Fruit fly (Drosophila melanogaster) whole organism, embryonic: ENCODE data around the gene CG14174.

Experiments used
- CG10209 ChIP-seq: fragments of 200-800 bp; sonication (Bioruptor generic); optimal IDR thresholded peaks from 3 replicates; lab custom pipeline; 2017; ENCODE audit warnings: missing biosample characterization, mild to moderate bottlenecking, missing genetic modification characterization, missing genetic modification reagents
- CG10366 ChIP-seq: fragments of 200-800 bp; sonication (Bioruptor generic); IDR thresholded peaks from 2 replicates; pipeline ENCODE4 v1.3.6; 2022; ENCODE audit warnings: missing biosample characterization, missing genetic modification characterization
- CG10654 ChIP-seq: fragments of 200-800 bp; sonication (Bioruptor generic); optimal IDR thresholded peaks from 2 replicates; lab custom pipeline; 2016; ENCODE audit warnings: missing biosample characterization, missing genetic modification characterization
- CG11398 ChIP-seq: fragments of 200-800 bp; sonication (Bioruptor generic); optimal IDR thresholded peaks from 2 replicates; lab custom pipeline; 2016; ENCODE audit warnings: missing biosample characterization, missing genetic modification characterization
- CG11456 ChIP-seq: fragments of 200-800 bp; sonication (Bioruptor generic); IDR thresholded peaks from 3 replicates; pipeline ENCODE4 v1.3.6; 2022; ENCODE audit warnings: missing biosample characterization, missing genetic modification characterization
- CG12104 ChIP-seq: fragments of 200-800 bp; sonication (Bioruptor generic); optimal IDR thresholded peaks from 3 replicates; lab custom pipeline; 2016; ENCODE audit warnings: missing biosample characterization, missing genetic modification characterization
- CG13624 ChIP-seq: fragments of 200-800 bp; sonication (Bioruptor generic); optimal IDR thresholded peaks from 2 replicates; lab custom pipeline; 2016; ENCODE audit warnings: missing biosample characterization, missing genetic modification characterization
- CG17186 ChIP-seq: fragments of 200-800 bp; sonication (Bioruptor generic); optimal IDR thresholded peaks from 3 replicates; lab custom pipeline; 2017; ENCODE audit warnings: missing biosample characterization, missing genetic modification reagents, missing genetic modification characterization
- CG17385 ChIP-seq: fragments of 200-800 bp; sonication (Bioruptor generic); optimal IDR thresholded peaks from 3 replicates; lab custom pipeline; 2018; ENCODE audit warnings: missing biosample characterization, mild to moderate bottlenecking, missing genetic modification characterization
- CG17829 ChIP-seq: fragments of 200-800 bp; optimal IDR thresholded peaks from 2 replicates; lab custom pipeline; 2019; ENCODE audit warnings: missing biosample characterization, mild to moderate bottlenecking, missing genetic modification characterization, moderate library complexity
- CG18619 ChIP-seq: fragments of 200-800 bp; sonication (Bioruptor generic); optimal IDR thresholded peaks from 3 replicates; lab custom pipeline; 2017; ENCODE audit warnings: missing biosample characterization, mild to moderate bottlenecking, missing genetic modification characterization
- CG18764 ChIP-seq: fragments of 200-800 bp; sonication (Bioruptor generic); optimal IDR thresholded peaks from 3 replicates; lab custom pipeline; 2016; ENCODE audit warnings: missing biosample characterization, missing genetic modification characterization
- CG2116 ChIP-seq: fragments of 200-800 bp; sonication (Bioruptor generic); optimal IDR thresholded peaks from 3 replicates; lab custom pipeline; 2018; ENCODE audit warnings: missing biosample characterization, mild to moderate bottlenecking, missing genetic modification characterization
- CG2129 ChIP-seq: fragments of 200-800 bp; sonication (Bioruptor generic); IDR thresholded peaks from 2 replicates; pipeline ENCODE4 v1.3.6; 2022; ENCODE audit warnings: missing biosample characterization, missing genetic modification characterization; ENCODE audit not compliant: partially characterized antibody
- CG31224 ChIP-seq: fragments of 200-800 bp; sonication (Bioruptor generic); IDR thresholded peaks from 2 replicates; pipeline ENCODE4 v1.3.6; 2022; ENCODE audit warnings: missing biosample characterization, missing genetic modification characterization
- CG33557 ChIP-seq: fragments of 200-800 bp; sonication (Bioruptor generic); optimal IDR thresholded peaks from 2 replicates; lab custom pipeline; 2019; ENCODE audit warnings: missing biosample characterization, mild to moderate bottlenecking, missing genetic modification characterization, moderate library complexity
- CG34224 ChIP-seq: fragments of 200-800 bp; sonication (Bioruptor generic); IDR thresholded peaks from 3 replicates; pipeline ENCODE4 v1.3.6; 2022; ENCODE audit warnings: missing biosample characterization, missing genetic modification characterization; ENCODE audit not compliant: partially characterized antibody
- CG4282 ChIP-seq: fragments of 200-800 bp; sonication (Bioruptor generic); optimal IDR thresholded peaks from 2 replicates; lab custom pipeline; 2016; ENCODE audit warnings: missing biosample characterization, missing genetic modification characterization
- CG43689 ChIP-seq: fragments of 200-800 bp; sonication (Bioruptor generic); IDR thresholded peaks from 2 replicates; pipeline ENCODE4 v1.3.6; 2022; ENCODE audit warnings: missing biosample characterization, missing genetic modification characterization
- CG6254 ChIP-seq: fragments of 200-800 bp; sonication (Bioruptor generic); optimal IDR thresholded peaks from 3 replicates; lab custom pipeline; 2017; ENCODE audit warnings: mild to moderate bottlenecking, missing biosample characterization, missing genetic modification reagents, missing genetic modification characterization
- CG8765 ChIP-seq: fragments of 200-800 bp; sonication (Bioruptor generic); IDR thresholded peaks from 2 replicates; pipeline ENCODE4 v1.3.6; 2022; ENCODE audit warnings: missing biosample characterization, missing genetic modification characterization
- CG9797 ChIP-seq: fragments of 200-800 bp; sonication (Bioruptor generic); optimal IDR thresholded peaks from 3 replicates; lab custom pipeline; 2018; ENCODE audit warnings: missing biosample characterization, mild to moderate bottlenecking, missing genetic modification characterization
- CG9817 ChIP-seq: fragments of 200-800 bp; sonication (Bioruptor generic); optimal IDR thresholded peaks from 2 replicates; lab custom pipeline; 2018; ENCODE audit warnings: missing biosample characterization, mild to moderate bottlenecking, missing genetic modification characterization, moderate library complexity
- Dad ChIP-seq: fragments of 200-800 bp; sonication (Bioruptor generic); optimal IDR thresholded peaks from 3 replicates; lab custom pipeline; 2016; ENCODE audit warnings: missing biosample characterization, missing genetic modification characterization
- Deaf1 ChIP-seq: fragments of 200-800 bp; optimal IDR thresholded peaks from 3 replicates; lab custom pipeline; 2019; ENCODE audit warnings: missing biosample characterization, mild to moderate bottlenecking, missing genetic modification characterization, moderate library complexity
- Fer2 ChIP-seq: fragments of 200-800 bp; sonication (Bioruptor generic); optimal IDR thresholded peaks from 2 replicates; lab custom pipeline; 2018; ENCODE audit warnings: missing biosample characterization, mild to moderate bottlenecking, missing genetic modification characterization, moderate library complexity
- Fer3 ChIP-seq: fragments of 200-800 bp; sonication (Bioruptor generic); optimal IDR thresholded peaks from 2 replicates; lab custom pipeline; 2018; ENCODE audit warnings: missing biosample characterization, mild to moderate bottlenecking, missing genetic modification characterization, moderate library complexity
- GATAe ChIP-seq: fragments of 200-800 bp; sonication (Bioruptor generic); conservative IDR thresholded peaks from 2 replicates; pipeline ENCODE4 v1.3.6; 2022; ENCODE audit warnings: missing biosample characterization, missing genetic modification characterization
- Hr39 ChIP-seq: fragments of >200 bp; optimal IDR thresholded peaks from 2 replicates; lab custom pipeline; 2017
- Sox102F ChIP-seq: fragments of 200-800 bp; sonication (Bioruptor generic); optimal IDR thresholded peaks from 2 replicates; lab custom pipeline; 2018; ENCODE audit warnings: missing biosample characterization, mild to moderate bottlenecking, missing genetic modification characterization, moderate library complexity
- YL-1 ChIP-seq: fragments of 200-800 bp; sonication (Bioruptor generic); optimal IDR thresholded peaks from 3 replicates; lab custom pipeline; 2017; ENCODE audit warnings: missing biosample characterization, mild to moderate bottlenecking, missing genetic modification characterization
- ase ChIP-seq: fragments of 200-800 bp; sonication (Bioruptor generic); IDR thresholded peaks from 3 replicates; pipeline ENCODE4 v1.3.6; 2022; ENCODE audit warnings: missing biosample characterization, missing genetic modification characterization
- ash1 ChIP-seq: fragments of 200-800 bp; sonication (Bioruptor generic); optimal IDR thresholded peaks from 2 replicates; lab custom pipeline; 2018; ENCODE audit warnings: missing biosample characterization, mild to moderate bottlenecking, missing genetic modification characterization
- az2 ChIP-seq: fragments of 200-800 bp; sonication (Bioruptor generic); optimal IDR thresholded peaks from 3 replicates; lab custom pipeline; 2016; ENCODE audit warnings: missing biosample characterization, missing genetic modification characterization
- fd96Cb ChIP-seq: fragments of 200-800 bp; sonication (Bioruptor generic); optimal IDR thresholded peaks from 2 replicates; lab custom pipeline; 2018; ENCODE audit warnings: missing biosample characterization, mild to moderate bottlenecking, missing genetic modification characterization, moderate library complexity
- ind ChIP-seq: fragments of 200-800 bp; sonication (Bioruptor generic); optimal IDR thresholded peaks from 3 replicates; lab custom pipeline; 2016; ENCODE audit warnings: missing biosample characterization, missing genetic modification characterization
- jumu ChIP-seq: fragments of 200-800 bp; sonication (Bioruptor generic); optimal IDR thresholded peaks from 3 replicates; lab custom pipeline; 2016; ENCODE audit warnings: missing biosample characterization, missing genetic modification characterization
- lilli ChIP-seq: fragments of 200-800 bp; sonication (Bioruptor generic); optimal IDR thresholded peaks from 3 replicates; lab custom pipeline; 2016; ENCODE audit warnings: missing biosample characterization, missing genetic modification characterization
- maf-S ChIP-seq: fragments of 200-800 bp; sonication (Bioruptor generic); optimal IDR thresholded peaks from 2 replicates; lab custom pipeline; 2016; ENCODE audit warnings: missing biosample characterization, missing genetic modification characterization
- mld ChIP-seq: fragments of 200-800 bp; sonication (Bioruptor generic); IDR thresholded peaks from 3 replicates; pipeline ENCODE4 v1.3.6; 2022; ENCODE audit warnings: missing biosample characterization, missing genetic modification characterization; ENCODE audit not compliant: partially characterized antibody
- pros ChIP-seq: fragments of 200-800 bp; sonication (Bioruptor generic); optimal IDR thresholded peaks from 3 replicates; lab custom pipeline; 2019; ENCODE audit warnings: missing biosample characterization, mild to moderate bottlenecking, missing genetic modification characterization, moderate library complexity
- run ChIP-seq: fragments of 200-800 bp; sonication (Bioruptor generic); optimal IDR thresholded peaks from 3 replicates; lab custom pipeline; 2018; ENCODE audit warnings: missing biosample characterization, mild to moderate bottlenecking, missing genetic modification characterization
- salm ChIP-seq: fragments of 200-800 bp; sonication (Bioruptor generic); optimal IDR thresholded peaks from 2 replicates; lab custom pipeline; 2018; ENCODE audit warnings: missing biosample characterization, mild to moderate bottlenecking, missing genetic modification characterization
- scrt ChIP-seq: fragments of 200-800 bp; sonication (Bioruptor generic); optimal IDR thresholded peaks from 2 replicates; lab custom pipeline; 2018; ENCODE audit warnings: missing biosample characterization, mild to moderate bottlenecking, missing genetic modification characterization, moderate library complexity
- slbo ChIP-seq: fragments of 200-800 bp; sonication (Bioruptor generic); IDR thresholded peaks from 2 replicates; pipeline ENCODE4 v1.3.6; 2022; ENCODE audit warnings: missing biosample characterization, missing genetic modification characterization
- sqz ChIP-seq: fragments of 200-800 bp; sonication (Bioruptor generic); optimal IDR thresholded peaks from 3 replicates; lab custom pipeline; 2018; ENCODE audit warnings: missing biosample characterization, mild to moderate bottlenecking, missing genetic modification characterization
- toy ChIP-seq: fragments of 200-800 bp; sonication (Bioruptor generic); IDR thresholded peaks from 2 replicates; pipeline ENCODE4 v1.3.6; 2022; ENCODE audit warnings: missing biosample characterization, missing genetic modification characterization
- twi ChIP-seq: fragments of 200-800 bp; optimal IDR thresholded peaks from 2 replicates; lab custom pipeline; 2019; ENCODE audit warnings: missing biosample characterization, mild to moderate bottlenecking, missing genetic modification characterization, moderate library complexity
- unc-4 ChIP-seq: fragments of 200-800 bp; sonication (Bioruptor generic); IDR thresholded peaks from 2 replicates; pipeline ENCODE4 v1.3.6; 2022; ENCODE audit warnings: missing biosample characterization, missing genetic modification characterization; ENCODE audit not compliant: partially characterized antibody
- wdn ChIP-seq: fragments of 200-800 bp; sonication (Bioruptor generic); IDR thresholded peaks from 2 replicates; pipeline ENCODE4 v1.3.6; 2022; ENCODE audit warnings: missing biosample characterization, missing genetic modification characterization

The CG14174 gene

DNA sequence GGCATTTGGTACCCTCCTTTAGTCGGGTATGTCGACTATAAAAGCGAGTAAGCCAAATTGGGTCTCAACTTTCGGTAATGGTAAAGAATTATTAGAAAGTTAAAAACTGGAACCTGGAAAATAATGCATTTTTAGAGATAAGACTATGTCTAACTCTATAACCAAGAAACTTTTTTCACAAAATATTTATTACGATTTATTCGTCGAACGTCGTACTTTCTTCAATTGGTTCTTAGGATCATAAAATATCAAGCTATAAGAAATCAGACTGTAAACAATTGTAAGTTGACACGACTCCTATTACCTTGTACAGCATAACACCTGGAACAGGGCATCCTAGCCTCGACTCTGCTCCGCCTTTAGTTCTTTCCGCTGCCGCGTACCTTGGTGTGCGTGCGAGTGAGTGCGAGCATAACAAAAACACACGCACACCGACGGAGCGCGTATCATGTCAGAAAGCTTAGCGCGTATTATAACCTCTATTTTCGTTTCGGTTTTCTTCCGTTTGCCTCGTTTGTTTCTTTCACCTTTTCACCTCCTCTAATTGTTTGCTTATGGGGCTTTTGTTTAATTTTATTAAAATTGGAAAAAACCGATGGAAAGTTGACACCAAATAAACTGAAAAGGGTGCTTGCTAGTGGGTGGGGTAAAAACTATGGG, 26.1 kb upstream of the CG14174 start (continued):
- TF ChIP-seq CG13624 (peak; percentile 98), CG11398 (GFP tag; lab: Kevin White, UChicago) (peak; percentile 93), CG10654 (peak; percentile 92), CG17385 (GFP tag; lab: Kevin White, UChicago) (peak; percentile 93), CG17186 (GFP tag; lab: Kevin White, UChicago) (peak; percentile 74), CG4282 (GFP tag; lab: Kevin White, UChicago) (peak; percentile 83), salm (tag; lab: Kevin White, UChicago) (peak; percentile 81), CG2129 (GFP tag; lab: Robert Waterston, UW) (no peak), jumu (GFP tag; lab: Kevin White, UChicago) (peak; percentile 97), CG11456 (GFP tag; lab: Robert Waterston, UW) (peak; percentile 91), twi (tag; lab: Kevin White, UChicago) (peak; percentile 91), ind (peak; percentile 96), CG9797 (GFP tag; lab: Kevin White, UChicago) (peak; percentile 41), CG33557 (GFP tag; lab: Kevin White, UChicago) (peak; percentile 91), run (tag; lab: Kevin White, UChicago) (peak; percentile 85), CG6254 (peak; percentile 83), unc-4 (GFP tag; lab: Robert Waterston, UW) (no peak; the same call in 1 of the 2 replicates), CG31224 (GFP tag; lab: Robert Waterston, UW) (peak; percentile 81), toy (GFP tag; lab: Robert Waterston, UW) (peak; percentile 71), fd96Cb (peak; percentile 94), CG18619 (peak; percentile 98), CG10366 (GFP tag; lab: Robert Waterston, UW) (peak; percentile 86), CG43689 (GFP tag; lab: Robert Waterston, UW) (peak; percentile 75), Sox102F (GFP tag; lab: Kevin White, UChicago) (peak; percentile 93), scrt (GFP tag; lab: Kevin White, UChicago) (peak; percentile 90), pros (GFP tag; lab: Kevin White, UChicago) (peak; percentile 31), lilli (GFP tag; lab: Kevin White, UChicago) (peak; percentile 97), slbo (GFP tag; lab: Robert Waterston, UW) (peak; percentile 89), CG9817 (tag; lab: Kevin White, UChicago) (peak; percentile 92), Deaf1 (tag; lab: Kevin White, UChicago) (peak; percentile 81), wdn (GFP tag; lab: Robert Waterston, UW) (peak; percentile 87), GATAe (peak; percentile 77), YL-1 (GFP tag; lab: Kevin White, UChicago) (peak; percentile 85), Fer3 (peak; percentile 90), CG2116 (GFP tag; lab: Kevin White, UChicago) (peak; percentile 78), ase (GFP tag; lab: Robert Waterston, UW) (peak; percentile 75; the same call in 2 of the 3 replicates), Dad (peak; percentile 97), CG10209 (peak; percentile 97), CG34224 (no peak), Fer2 (peak; percentile 88), mld (GFP tag; lab: Robert Waterston, UW) (no peak), CG8765 (GFP tag; lab: Robert Waterston, UW) (no peak), az2 (GFP tag; lab: Kevin White, UChicago) (peak; percentile 97), CG17829 (tag; lab: Kevin White, UChicago) (peak; percentile 94), maf-S (GFP tag; lab: Kevin White, UChicago) (peak; percentile 97), sqz (GFP tag; lab: Kevin White, UChicago) (peak; percentile 87), CG12104 (GFP tag; lab: Kevin White, UChicago) (peak; percentile 98), CG18764 (GFP tag; lab: Kevin White, UChicago) (peak; percentile 89), ash1 (GFP tag; lab: Kevin White, UChicago) (peak; percentile 68), Hr39 (lab: Kevin White, UChicago) (no peak)
